Worm (Caenorhabditis elegans) whole organism, L2 larva: ENCODE data around the gene F48B9.3.

Experiments
- C34F6.9 ChIP-seq: fragments of 150-350 bp; optimal IDR thresholded peaks from 2 replicates; lab custom pipeline; 2014; ENCODE audit warnings: missing biosample characterization, missing genetic modification characterization
- F13H6.1 ChIP-seq: sonication (generic microtip); optimal IDR thresholded peaks from 2 replicates; lab custom pipeline; 2016; ENCODE audit warnings: missing genetic modification characterization, missing compliant biosample characterization
- R02D3.7 ChIP-seq: fragments of 150-350 bp; optimal IDR thresholded peaks from 2 replicates; lab custom pipeline; 2014; ENCODE audit warnings: missing biosample characterization, missing genetic modification characterization
- Y55F3AM.14 ChIP-seq: fragments of 200-800 bp; sonication (Bioruptor generic); optimal IDR thresholded peaks from 2 replicates; lab custom pipeline; 2018; ENCODE audit warnings: mild to moderate bottlenecking, missing genetic modification characterization, missing compliant biosample characterization
- ZK546.5 ChIP-seq: sonication (generic microtip); optimal IDR thresholded peaks from 2 replicates; lab custom pipeline; 2017; ENCODE audit warnings: missing biosample characterization, missing genetic modification characterization
- aly-2 ChIP-seq: fragments of 150-350 bp; optimal IDR thresholded peaks from 2 replicates; lab custom pipeline; 2014; ENCODE audit warnings: missing biosample characterization, missing genetic modification characterization
- ama-1 ChIP-seq: fragments of 150-350 bp; optimal IDR thresholded peaks from 2 replicates; lab custom pipeline; 2018; ENCODE audit warnings: inconsistent platforms
- blmp-1 ChIP-seq: sonication (generic microtip); optimal IDR thresholded peaks from 2 replicates; lab custom pipeline; 2017; ENCODE audit warnings: missing genetic modification characterization, mild to moderate bottlenecking, missing compliant biosample characterization, antibody characterized with exemption, moderate library complexity; ENCODE audit not compliant: insufficient read depth
- ceh-16 ChIP-seq: fragments of 150-350 bp; optimal IDR thresholded peaks from 2 replicates; lab custom pipeline; 2014; ENCODE audit warnings: missing biosample characterization, missing genetic modification characterization
- ceh-82 ChIP-seq: fragments of 150-350 bp; optimal IDR thresholded peaks from 2 replicates; lab custom pipeline; 2014; ENCODE audit warnings: missing biosample characterization, missing genetic modification characterization
- dmd-4 ChIP-seq: sonication (generic microtip); optimal IDR thresholded peaks from 2 replicates; lab custom pipeline; 2017; ENCODE audit warnings: missing biosample characterization, missing genetic modification characterization
- egl-27 ChIP-seq: sonication (generic microtip); optimal IDR thresholded peaks from 3 replicates; lab custom pipeline; 2017; ENCODE audit warnings: missing biosample characterization, missing genetic modification reagents, missing genetic modification characterization
- elt-1 ChIP-seq: fragments of 150-350 bp; optimal IDR thresholded peaks from 2 replicates; lab custom pipeline; 2014; ENCODE audit warnings: missing biosample characterization, missing genetic modification characterization
- elt-3 ChIP-seq: sonication (generic microtip); optimal IDR thresholded peaks from 2 replicates; lab custom pipeline; 2017; ENCODE audit warnings: missing biosample characterization, missing genetic modification characterization
- fos-1 ChIP-seq: fragments of 150-350 bp; optimal IDR thresholded peaks from 2 replicates; lab custom pipeline; 2014; ENCODE audit warnings: missing biosample characterization, missing genetic modification characterization
- gmeb-1 ChIP-seq: fragments of 150-350 bp; optimal IDR thresholded peaks from 2 replicates; lab custom pipeline; 2014; ENCODE audit warnings: missing biosample characterization, missing genetic modification characterization
- lin-11 ChIP-seq: fragments of 150-350 bp; sonication (generic microtip); optimal IDR thresholded peaks from 2 replicates; lab custom pipeline; 2014; ENCODE audit warnings: missing biosample characterization, missing genetic modification characterization, inconsistent platforms, mixed read lengths
- lin-13 ChIP-seq: fragments of 150-350 bp; optimal IDR thresholded peaks from 2 replicates; lab custom pipeline; 2014; ENCODE audit warnings: missing biosample characterization, missing genetic modification reagents, missing genetic modification characterization
- lin-39 ChIP-seq: fragments of 150-350 bp; optimal IDR thresholded peaks from 2 replicates; lab custom pipeline; 2014; ENCODE audit warnings: missing biosample characterization, missing genetic modification reagents, missing genetic modification characterization
- lsy-2 ChIP-seq, 2 experiments: fragments of 150-350 bp in 1 of 2; sonication (generic microtip) in 1 of 2; optimal IDR thresholded peaks; 2 replicates each; lab custom pipeline; 2014 to 2017; ENCODE audit warnings: missing biosample characterization in 2 of 2, missing genetic modification characterization in 2 of 2
- mab-5 ChIP-seq: fragments of 150-350 bp; optimal IDR thresholded peaks from 2 replicates; lab custom pipeline; 2014; ENCODE audit warnings: missing biosample characterization, missing genetic modification characterization
- mbf-1 ChIP-seq: sonication (generic microtip); optimal IDR thresholded peaks from 2 replicates; lab custom pipeline; 2017; ENCODE audit warnings: missing biosample characterization, missing genetic modification characterization
- mdl-1 ChIP-seq, 2 experiments: fragments of 150-350 bp in 1 of 2; sonication (generic microtip) in 1 of 2; optimal IDR thresholded peaks; 2 replicates each; lab custom pipeline; 2017; ENCODE audit warnings: missing biosample characterization in 2 of 2, missing genetic modification characterization in 2 of 2
- nhr-10 ChIP-seq: sonication (generic microtip); optimal IDR thresholded peaks from 2 replicates; lab custom pipeline; 2017; ENCODE audit warnings: missing biosample characterization, missing genetic modification characterization
- nhr-11 ChIP-seq: fragments of 150-350 bp; optimal IDR thresholded peaks from 2 replicates; lab custom pipeline; 2014; ENCODE audit warnings: missing biosample characterization, missing genetic modification characterization
- nhr-12 ChIP-seq: fragments of 150-350 bp; optimal IDR thresholded peaks from 2 replicates; lab custom pipeline; 2014; ENCODE audit warnings: missing biosample characterization, missing genetic modification characterization
- nhr-129 ChIP-seq: fragments of 150-350 bp; optimal IDR thresholded peaks from 2 replicates; lab custom pipeline; 2014; ENCODE audit warnings: missing biosample characterization, missing genetic modification characterization
- nhr-21 ChIP-seq: fragments of 150-350 bp; optimal IDR thresholded peaks from 2 replicates; lab custom pipeline; 2014; ENCODE audit warnings: missing biosample characterization, missing genetic modification characterization
- nhr-23 ChIP-seq: fragments of 150-350 bp; optimal IDR thresholded peaks from 2 replicates; lab custom pipeline; 2014; ENCODE audit warnings: missing biosample characterization, missing genetic modification reagents, missing genetic modification characterization
- nhr-237 ChIP-seq: fragments of 150-350 bp; optimal IDR thresholded peaks from 2 replicates; lab custom pipeline; 2014; ENCODE audit warnings: missing biosample characterization, missing genetic modification characterization
- nhr-25 ChIP-seq: fragments of 150-350 bp; sonication (generic microtip); optimal IDR thresholded peaks from 3 replicates; lab custom pipeline; 2014; ENCODE audit warnings: missing biosample characterization, missing genetic modification characterization
- nhr-6 ChIP-seq: fragments of 150-350 bp; optimal IDR thresholded peaks from 2 replicates; lab custom pipeline; 2014; ENCODE audit warnings: missing biosample characterization, missing genetic modification characterization
- nhr-77 ChIP-seq: fragments of 150-350 bp; optimal IDR thresholded peaks from 2 replicates; lab custom pipeline; 2014; ENCODE audit warnings: missing biosample characterization, missing genetic modification characterization
- peb-1 ChIP-seq: fragments of 150-350 bp; optimal IDR thresholded peaks from 2 replicates; lab custom pipeline; 2014; ENCODE audit warnings: missing biosample characterization, missing genetic modification characterization
- sem-4 ChIP-seq: fragments of 150-350 bp; optimal IDR thresholded peaks from 2 replicates; lab custom pipeline; 2014; ENCODE audit warnings: missing biosample characterization, missing genetic modification reagents, missing genetic modification characterization
- skn-1 ChIP-seq: sonication (generic microtip); optimal IDR thresholded peaks from 2 replicates; lab custom pipeline; 2017; ENCODE audit warnings: missing biosample characterization, missing genetic modification characterization
- sma-3 ChIP-seq: sonication (generic microtip); optimal IDR thresholded peaks from 2 replicates; lab custom pipeline; 2016; ENCODE audit warnings: missing genetic modification reagents, missing genetic modification characterization, missing compliant biosample characterization
- sma-9 ChIP-seq, 2 experiments: fragments of 150-350 bp in 1 of 2; sonication (generic microtip) in 1 of 2; optimal IDR thresholded peaks; 2 replicates each; lab custom pipeline; 2014 to 2016; ENCODE audit warnings: missing genetic modification characterization in 2 of 2, mild to moderate bottlenecking in 1 of 2, missing biosample characterization in 1 of 2, missing compliant biosample characterization in 1 of 2, missing genetic modification reagents in 1 of 2, moderate library complexity in 1 of 2
- snpc-4 ChIP-seq: fragments of 150-350 bp; optimal IDR thresholded peaks from 2 replicates; lab custom pipeline; 2014; ENCODE audit warnings: missing biosample characterization, missing genetic modification characterization
- unc-39 ChIP-seq: fragments of 150-350 bp; optimal IDR thresholded peaks from 2 replicates; lab custom pipeline; 2014; ENCODE audit warnings: missing biosample characterization, missing genetic modification characterization
- unc-55 ChIP-seq: fragments of 150-350 bp; sonication (generic microtip); optimal IDR thresholded peaks from 3 replicates; lab custom pipeline; 2014; ENCODE audit warnings: missing biosample characterization, missing genetic modification reagents, missing genetic modification characterization
- zag-1 ChIP-seq: fragments of 150-350 bp; optimal IDR thresholded peaks from 2 replicates; lab custom pipeline; 2014; ENCODE audit warnings: missing biosample characterization, missing genetic modification characterization
- ztf-1 ChIP-seq: fragments of 200-800 bp; sonication (Bioruptor generic); conservative IDR thresholded peaks from 2 replicates; pipeline ENCODE4 v1.3.6; 2022; ENCODE audit warnings: missing genetic modification characterization, missing compliant biosample characterization
- ztf-11 ChIP-seq: sonication (generic microtip); optimal IDR thresholded peaks from 2 replicates; lab custom pipeline; 2017; ENCODE audit warnings: missing biosample characterization, missing genetic modification characterization
- ztf-4 ChIP-seq: fragments of 150-350 bp; optimal IDR thresholded peaks from 2 replicates; lab custom pipeline; 2014; ENCODE audit warnings: missing biosample characterization, missing genetic modification characterization

Gene F48B9.3

DNA sequence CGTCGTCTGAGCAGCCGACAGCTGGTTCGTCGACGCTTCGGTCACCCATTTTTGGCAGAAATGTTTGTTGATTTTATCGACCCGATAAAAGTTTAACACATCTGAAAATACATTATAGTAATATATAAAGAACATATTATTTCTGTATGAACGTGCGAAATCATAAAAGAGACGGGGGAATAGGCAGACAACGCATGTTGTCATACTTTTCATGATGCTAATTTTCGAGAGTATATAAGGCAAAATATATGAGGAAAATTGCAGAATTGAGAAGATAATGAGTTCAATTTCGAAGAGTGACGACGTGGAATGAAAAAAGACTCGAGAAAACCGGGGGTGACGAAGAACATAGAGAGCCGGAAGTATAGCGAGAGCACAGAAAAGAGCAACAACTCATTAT is 34.7 kb upstream of the F48B9.3 start, which contains the start of gene F53B1.8:
Gene F53B1.8 (minus strand): TSS at position 101 of the 400 bp plus-strand sequence.
- TF ChIP-seq aly-2 (no peak), elt-1 (tag; lab: Kevin White, UChicago) (no peak), lin-39 (no peak), nhr-129 (tag; lab: Kevin White, UChicago) (no peak), ceh-16 (tag; lab: Kevin White, UChicago) (no peak), mbf-1 (tag; lab: Kevin White, UChicago) (no peak), mab-5 (tag; lab: Kevin White, UChicago) (no peak)
- TF ChIP-seq, all 48 proteins: peak for 0

DNA sequence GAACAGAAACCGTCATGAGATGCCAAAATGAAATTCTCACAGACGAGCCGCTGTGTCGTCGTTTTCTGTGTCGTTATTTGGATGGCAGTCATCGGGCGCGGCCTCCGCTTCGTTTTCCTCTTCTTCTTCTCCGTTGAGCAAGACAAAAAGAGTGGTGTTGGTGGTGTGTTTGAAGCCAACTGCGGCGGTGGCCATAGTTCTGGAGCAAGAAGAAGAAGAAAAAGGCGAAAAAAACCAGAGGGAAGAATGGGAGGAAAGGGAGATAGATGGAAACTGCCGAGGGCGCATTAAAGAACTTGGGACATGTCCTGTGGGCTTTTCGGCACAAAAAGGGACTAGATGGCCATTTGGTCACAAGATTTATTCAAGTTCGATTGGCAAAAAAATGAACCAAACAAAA is 33.2 kb upstream of the F48B9.3 start, which contains the start of gene F53B1.9:
Gene F53B1.9 (minus strand): TSS at position 195 of the 400 bp plus-strand sequence.
- TF ChIP-seq elt-3, result no peak
- no peak for TF ChIP-seq sem-4 (tag; lab: Kevin White, UChicago)
- TF ChIP-seq unc-55 (GFP tag; lab: Kevin White, UChicago), result no peak
- TF ChIP-seq skn-1, result no peak
- TF ChIP-seq elt-1 (tag; lab: Kevin White, UChicago), result no peak
- TF ChIP-seq lin-13 (GFP tag; lab: Kevin White, UChicago), result no peak
- TF ChIP-seq unc-39, result no peak
- TF ChIP-seq blmp-1 (tag; lab: Kevin White, UChicago), result no peak
- TF ChIP-seq sma-9 (GFP tag; optimal IDR thresholded peaks at IDR 0.05; lab: Kevin White, UChicago), result no peak
- no peak for TF ChIP-seq sma-9 (tag; optimal IDR thresholded peaks at IDR 0.05; lab: Kevin White, UChicago)
- TF ChIP-seq peb-1, result no peak
- no peak for TF ChIP-seq sma-3 (GFP tag; lab: Kevin White, UChicago)
- TF ChIP-seq R02D3.7 (tag; lab: Kevin White, UChicago), result no peak
- TF ChIP-seq nhr-12 (tag; lab: Kevin White, UChicago), result no peak
- TF ChIP-seq lin-11 (tag; lab: Kevin White, UChicago), result no peak
- TF ChIP-seq ZK546.5, result no peak
- no peak for TF ChIP-seq fos-1
- no peak for TF ChIP-seq nhr-10 (tag; lab: Kevin White, UChicago)
- no peak for TF ChIP-seq egl-27 (tag; lab: Kevin White, UChicago)

- peak; percentile 30 for TF ChIP-seq dmd-4 (tag; lab: Kevin White, UChicago)
- TF ChIP-seq nhr-12 (tag; lab: Kevin White, UChicago), result no peak
- TF ChIP-seq, all 48 proteins: peak for 1
These were observed 27.9 kb upstream of the F48B9.3 start for ce11 chrX:2136937-2137336.

DNA sequence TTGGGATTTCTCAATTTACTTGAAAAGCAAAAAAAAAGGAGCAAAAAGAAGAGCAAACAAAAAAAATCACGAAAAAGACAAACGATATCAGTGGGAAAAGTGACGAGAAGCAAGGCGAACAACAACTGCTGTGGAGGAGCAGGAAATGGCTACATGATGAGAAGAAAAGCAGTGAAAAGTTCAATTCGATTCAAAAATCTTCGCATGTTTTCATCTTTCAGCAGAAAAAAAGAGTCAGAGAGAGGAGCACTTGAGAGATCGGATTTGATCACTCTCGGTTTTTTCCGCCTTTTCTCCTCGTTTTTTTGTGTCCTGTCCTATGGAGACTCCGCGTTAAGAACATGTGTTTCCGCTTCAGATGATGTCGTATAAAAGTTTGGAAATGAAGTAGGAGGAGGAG is 25.9 kb upstream of the F48B9.3 start:
- no peak for TF ChIP-seq nhr-11 (tag; lab: Kevin White, UChicago)
- no peak for TF ChIP-seq gmeb-1 (tag; lab: Kevin White, UChicago)
- no peak for TF ChIP-seq aly-2
- TF ChIP-seq blmp-1 (tag; lab: Kevin White, UChicago), result no peak
- no peak for TF ChIP-seq nhr-10 (tag; lab: Kevin White, UChicago)
- TF ChIP-seq nhr-237 (tag; lab: Kevin White, UChicago), result no peak
- TF ChIP-seq mbf-1 (tag; lab: Kevin White, UChicago), result no peak
- TF ChIP-seq nhr-129 (tag; lab: Kevin White, UChicago), result peak; percentile 44
- no peak for TF ChIP-seq sma-3 (GFP tag; lab: Kevin White, UChicago)
- no peak for TF ChIP-seq nhr-12 (tag; lab: Kevin White, UChicago)
- no peak for TF ChIP-seq lin-39
- TF ChIP-seq sem-4 (tag; lab: Kevin White, UChicago), result no peak
- TF ChIP-seq fos-1, result no peak
- TF ChIP-seq peb-1, result no peak
- TF ChIP-seq lsy-2 (tag; optimal IDR thresholded peaks at IDR 0.05; lab: Kevin White, UChicago), result peak in 1 of 2 experiments; percentile 30
- no peak for TF ChIP-seq ztf-1 (GFP tag; lab: Robert Waterston, UW)
- no peak for TF ChIP-seq nhr-23 (tag; lab: Kevin White, UChicago)
- no peak for TF ChIP-seq lin-13 (GFP tag; lab: Kevin White, UChicago)
- TF ChIP-seq nhr-25 (tag; lab: Kevin White, UChicago), result no peak
- no peak for TF ChIP-seq ceh-82 (tag; lab: Kevin White, UChicago)
- no peak for TF ChIP-seq Y55F3AM.14 (GFP tag; lab: Kevin White, UChicago)
- TF ChIP-seq unc-55 (GFP tag; lab: Kevin White, UChicago), result no peak
- no peak for TF ChIP-seq mab-5 (tag; lab: Kevin White, UChicago)
- TF ChIP-seq lin-11 (tag; lab: Kevin White, UChicago), result no peak
- TF ChIP-seq nhr-21, result no peak
- TF ChIP-seq F13H6.1 (tag; lab: Kevin White, UChicago), result peak; percentile 68
- TF ChIP-seq R02D3.7 (tag; lab: Kevin White, UChicago), result no peak
- TF ChIP-seq C34F6.9 (tag; lab: Kevin White, UChicago), result peak; percentile 26
- TF ChIP-seq nhr-77, result no peak
- no peak for TF ChIP-seq elt-1 (tag; lab: Kevin White, UChicago)
- TF ChIP-seq mdl-1 (tag; optimal IDR thresholded peaks at IDR 0.05; lab: Kevin White, UChicago), result no peak
- TF ChIP-seq snpc-4 (tag; lab: Kevin White, UChicago), result no peak
- peak; percentile 23 for TF ChIP-seq nhr-6 (tag; lab: Kevin White, UChicago)
- TF ChIP-seq egl-27 (tag; lab: Kevin White, UChicago), result no peak
- no peak for TF ChIP-seq unc-39
- no peak for TF ChIP-seq ztf-11 (tag; lab: Kevin White, UChicago)
- no peak for TF ChIP-seq ama-1 (lab: Kevin White, UChicago)
- no peak for TF ChIP-seq ztf-4 (tag; lab: Kevin White, UChicago)
- TF ChIP-seq dmd-4 (tag; lab: Kevin White, UChicago), result no peak
- TF ChIP-seq ZK546.5, result no peak
- TF ChIP-seq zag-1 (tag; lab: Kevin White, UChicago), result no peak
